Worm (Caenorhabditis elegans) whole organism, L3 larva: Measurements from ENCODE around the gene nimk-1.
"Not testable (repeated sequence)": the region's sequence is repeated elsewhere in the genome, so short reads cannot be mapped to it uniquely, and the experiment has no call there.

Experiments
- aly-2 ChIP-seq: fragments of 150-350 bp; optimal IDR thresholded peaks from 2 replicates; lab custom pipeline; 2014; ENCODE audit warnings: missing biosample characterization, missing genetic modification characterization
- ama-1 ChIP-seq: fragments of 150-350 bp; optimal IDR thresholded peaks from 2 replicates; lab custom pipeline; 2018
- ceh-16 ChIP-seq: sonication (generic microtip); optimal IDR thresholded peaks from 2 replicates; lab custom pipeline; 2017; ENCODE audit warnings: missing biosample characterization, missing genetic modification characterization
- ceh-28 ChIP-seq: fragments of 150-350 bp; optimal IDR thresholded peaks from 2 replicates; lab custom pipeline; 2014; ENCODE audit warnings: missing biosample characterization, missing genetic modification reagents, missing genetic modification characterization
- ceh-82 ChIP-seq: fragments of 150-350 bp; optimal IDR thresholded peaks from 2 replicates; lab custom pipeline; 2014; ENCODE audit warnings: missing biosample characterization, missing genetic modification characterization
- ceh-9 ChIP-seq: sonication (generic microtip); optimal IDR thresholded peaks from 2 replicates; lab custom pipeline; 2018; ENCODE audit warnings: missing biosample characterization, missing genetic modification characterization
- egl-27 ChIP-seq: sonication (generic microtip); optimal IDR thresholded peaks from 4 replicates; lab custom pipeline; 2017; ENCODE audit warnings: missing biosample characterization, missing genetic modification reagents, missing genetic modification characterization
- elt-1 ChIP-seq: fragments of 150-350 bp; optimal IDR thresholded peaks from 2 replicates; lab custom pipeline; 2014; ENCODE audit warnings: missing biosample characterization, missing genetic modification characterization
- elt-2 ChIP-seq: sonication (generic microtip); optimal IDR thresholded peaks from 2 replicates; lab custom pipeline; 2016; ENCODE audit warnings: missing genetic modification reagents, mild to moderate bottlenecking, missing genetic modification characterization, missing compliant biosample characterization
- elt-3 ChIP-seq, 3 experiments: fragments of 150-350 bp in 1 of 3; sonication (generic microtip) in 2 of 3; optimal IDR thresholded peaks; 2 replicates in 2 of 3; 4 replicates in 1 of 3; lab custom pipeline; 2014 to 2017; ENCODE audit warnings: missing biosample characterization in 3 of 3, missing genetic modification characterization in 3 of 3
- eor-1 ChIP-seq, 2 experiments: fragments of 150-350 bp; optimal IDR thresholded peaks; 2 replicates each; lab custom pipeline; 2014 to 2018; ENCODE audit warnings: missing biosample characterization in 2 of 2, missing genetic modification characterization in 2 of 2
- fkh-10 ChIP-seq: sonication (generic microtip); optimal IDR thresholded peaks from 2 replicates; lab custom pipeline; 2017; ENCODE audit warnings: missing biosample characterization, missing genetic modification reagents, missing genetic modification characterization
- hmg-11 ChIP-seq: sonication (generic microtip); optimal IDR thresholded peaks from 2 replicates; lab custom pipeline; 2016; ENCODE audit warnings: missing genetic modification characterization, missing compliant biosample characterization
- lin-15B ChIP-seq: fragments of 150-350 bp; optimal IDR thresholded peaks from 2 replicates; lab custom pipeline; 2014; ENCODE audit warnings: missing biosample characterization, missing genetic modification characterization
- lin-39 ChIP-seq: fragments of 150-350 bp; optimal IDR thresholded peaks from 2 replicates; lab custom pipeline; 2018; ENCODE audit warnings: missing biosample characterization, missing genetic modification reagents, missing genetic modification characterization
- lsy-12 ChIP-seq: sonication (generic microtip); optimal IDR thresholded peaks from 2 replicates; lab custom pipeline; 2016; ENCODE audit warnings: mild to moderate bottlenecking, missing genetic modification characterization, missing compliant biosample characterization
- nfya-1 ChIP-seq: sonication (generic microtip); optimal IDR thresholded peaks from 2 replicates; lab custom pipeline; 2017; ENCODE audit warnings: missing genetic modification characterization, mild to moderate bottlenecking, missing compliant biosample characterization, antibody characterized with exemption, moderate library complexity; ENCODE audit not compliant: insufficient read depth
- nhr-11 ChIP-seq: fragments of 150-350 bp; optimal IDR thresholded peaks from 2 replicates; lab custom pipeline; 2014; ENCODE audit warnings: missing biosample characterization, missing genetic modification characterization
- nhr-12 ChIP-seq: fragments of 150-350 bp; optimal IDR thresholded peaks from 2 replicates; lab custom pipeline; 2014; ENCODE audit warnings: missing biosample characterization, missing genetic modification characterization
- nhr-23 ChIP-seq: fragments of 150-350 bp; optimal IDR thresholded peaks from 2 replicates; lab custom pipeline; 2014; ENCODE audit warnings: missing biosample characterization, missing genetic modification reagents, missing genetic modification characterization
- nhr-25 ChIP-seq: sonication (generic microtip); optimal IDR thresholded peaks from 2 replicates; lab custom pipeline; 2017; ENCODE audit warnings: missing biosample characterization, missing genetic modification characterization
- nhr-28 ChIP-seq: fragments of 150-350 bp; optimal IDR thresholded peaks from 2 replicates; lab custom pipeline; 2014; ENCODE audit warnings: missing biosample characterization, missing genetic modification characterization
- nhr-43 ChIP-seq: sonication (generic microtip); optimal IDR thresholded peaks from 2 replicates; lab custom pipeline; 2016; ENCODE audit warnings: mild to moderate bottlenecking, missing genetic modification characterization, missing compliant biosample characterization; ENCODE audit not compliant: poor library complexity, severe bottlenecking
- nhr-67 ChIP-seq: fragments of 150-350 bp; optimal IDR thresholded peaks from 2 replicates; lab custom pipeline; 2014; ENCODE audit warnings: missing biosample characterization, missing genetic modification characterization
- nhr-76 ChIP-seq: fragments of 150-350 bp; sonication (generic microtip); optimal IDR thresholded peaks from 5 replicates; lab custom pipeline; 2014; ENCODE audit warnings: missing biosample characterization, missing genetic modification characterization
- pha-4 ChIP-seq: fragments of 150-350 bp; optimal IDR thresholded peaks from 2 replicates; lab custom pipeline; 2014; ENCODE audit warnings: missing biosample characterization, missing genetic modification reagents, missing genetic modification characterization
- pqm-1 ChIP-seq: fragments of 150-350 bp; optimal IDR thresholded peaks from 2 replicates; lab custom pipeline; 2017; ENCODE audit warnings: missing biosample characterization, missing genetic modification characterization, inconsistent platforms
- skn-1 ChIP-seq: fragments of 150-350 bp; optimal IDR thresholded peaks from 2 replicates; lab custom pipeline; 2014; ENCODE audit warnings: missing biosample characterization, missing genetic modification characterization
- snpc-4 ChIP-seq: fragments of 150-350 bp; optimal IDR thresholded peaks from 2 replicates; lab custom pipeline; 2014; ENCODE audit warnings: missing biosample characterization, missing genetic modification characterization
- unc-39 ChIP-seq: sonication (generic microtip); optimal IDR thresholded peaks from 4 replicates; lab custom pipeline; 2017; ENCODE audit warnings: missing biosample characterization, missing genetic modification characterization
- unc-62 ChIP-seq: fragments of 150-350 bp; sonication (generic microtip); optimal IDR thresholded peaks from 4 replicates; lab custom pipeline; 2014; ENCODE audit warnings: missing biosample characterization, missing genetic modification reagents, missing genetic modification characterization
- zag-1 ChIP-seq: fragments of 150-350 bp; optimal IDR thresholded peaks from 2 replicates; lab custom pipeline; 2014; ENCODE audit warnings: missing biosample characterization, missing genetic modification characterization
- ztf-4 ChIP-seq: fragments of 150-350 bp; optimal IDR thresholded peaks from 2 replicates; lab custom pipeline; 2014; ENCODE audit warnings: missing biosample characterization, missing genetic modification characterization

Gene nimk-1

DNA sequence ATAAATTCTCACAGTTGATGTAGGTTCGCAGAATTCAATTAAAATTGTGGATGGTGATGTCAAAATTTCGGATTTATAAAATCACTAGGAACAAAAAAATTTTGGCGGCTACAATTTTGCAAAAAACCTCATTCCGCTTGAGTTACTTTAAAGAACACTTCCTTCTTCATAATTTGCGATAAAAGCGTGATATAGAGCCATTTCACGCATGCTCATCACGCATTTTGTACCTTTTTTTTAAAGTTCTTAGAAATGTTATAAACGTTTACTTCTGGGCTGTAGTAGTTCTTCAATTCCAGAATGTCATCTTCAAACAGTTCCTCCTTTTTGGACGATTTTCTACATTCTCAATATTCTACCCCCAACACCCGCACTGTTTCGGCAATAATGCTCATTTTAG is 7.6 kb upstream of the nimk-1 start, which contains the start of gene srx-119:
srx-119 (plus strand) TSS at position 301 of the 400 bp plus-strand sequence.
- TF ChIP-seq ceh-16 (tag; lab: Kevin White, UChicago) (no peak), nhr-67 (tag; lab: Kevin White, UChicago) (no peak)
- TF ChIP-seq, all 47 proteins: peak for 0

DNA sequence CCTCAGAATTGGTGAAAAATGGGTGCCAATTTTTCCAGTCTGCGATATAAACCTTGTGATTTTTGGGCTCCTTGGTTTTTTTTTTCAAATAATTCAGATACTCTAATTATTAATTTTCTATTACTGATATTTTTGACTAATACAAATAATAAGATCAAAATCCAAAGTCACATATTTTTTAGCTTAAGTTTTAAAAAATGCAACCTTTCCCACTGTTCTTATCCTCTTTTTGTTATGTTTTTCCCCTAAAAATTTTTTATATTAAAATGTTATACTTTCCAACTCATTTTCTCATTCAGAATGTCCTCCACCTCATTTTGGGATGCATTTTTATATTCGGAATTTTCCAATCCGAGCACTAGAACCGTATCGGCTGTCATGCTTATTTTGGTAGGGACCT is 4.6 kb upstream of the nimk-1 start, which contains the start of gene srx-120:
srx-120 (plus strand) TSS at position 301 of the 400 bp plus-strand sequence.
- TF ChIP-seq aly-2 (tag; lab: Kevin White, UChicago) (no peak), lsy-12 (tag; lab: Kevin White, UChicago) (no peak), hmg-11 (tag; lab: Kevin White, UChicago) (no peak), snpc-4 (tag; lab: Kevin White, UChicago) (no peak), ceh-82 (tag; lab: Kevin White, UChicago) (no peak), ceh-9 (no peak), nhr-25 (tag; lab: Kevin White, UChicago) (no peak), ceh-28 (no peak), elt-2 (tag; lab: Kevin White, UChicago) (no peak), elt-3 (tag; optimal IDR thresholded peaks at IDR 0.05; lab: Kevin White, UChicago) (no peak), fkh-10 (no peak), nhr-23 (tag; lab: Kevin White, UChicago) (no peak), lin-15B (tag; lab: Kevin White, UChicago) (no peak), nhr-11 (no peak), pha-4 (tag; lab: Kevin White, UChicago) (no peak)

DNA sequence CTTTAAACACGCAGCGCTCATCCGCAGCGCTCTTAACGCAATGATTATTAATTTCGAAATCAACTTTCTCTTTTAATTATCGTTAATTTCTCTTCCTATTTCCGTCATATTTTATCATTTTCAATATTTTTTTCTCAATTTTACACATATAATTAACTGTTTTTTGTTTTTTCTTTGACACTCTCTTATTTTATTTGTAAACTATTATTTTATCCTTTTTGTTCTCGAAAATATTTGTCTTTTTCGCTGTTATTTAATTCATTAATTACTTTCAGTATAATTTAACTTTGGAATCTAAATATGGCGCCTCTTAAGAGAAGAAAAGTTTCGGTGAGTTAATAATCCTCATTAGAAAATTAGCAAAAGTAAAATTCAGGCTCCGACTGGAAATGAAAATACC is 650 bp downstream of the nimk-1 start, which contains the start of gene F49C5.3:
F49C5.3 (plus strand) TSS at position 301 of the 400 bp plus-strand sequence.
- TF ChIP-seq unc-62 (GFP tag; lab: Kevin White, UChicago); unc-39; nhr-76 (tag; lab: Kevin White, UChicago): not testable (repeated sequence)

DNA sequence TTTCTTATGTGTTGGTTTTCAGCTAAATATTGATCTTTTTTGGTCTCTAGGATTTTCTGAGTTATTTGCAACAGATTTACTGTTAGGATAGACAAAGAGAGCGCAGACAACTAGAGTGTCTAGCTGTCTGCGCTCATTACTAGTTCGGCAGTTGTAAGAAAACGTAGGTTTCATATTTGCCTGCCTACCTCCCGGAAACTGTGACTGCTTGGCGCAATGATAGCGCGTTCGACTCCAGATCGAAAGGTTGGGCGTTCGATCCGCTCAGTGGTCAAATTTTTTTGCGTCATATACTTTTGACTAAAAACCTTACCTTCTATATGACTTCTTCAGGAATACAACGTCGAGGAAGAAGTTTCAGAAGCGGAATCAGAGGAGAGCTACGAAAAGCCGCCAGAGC is 3.8 kb downstream of the nimk-1 start:
- no peak for TF ChIP-seq nhr-25 (tag; lab: Kevin White, UChicago)
- TF ChIP-seq ceh-9, result no peak
- TF ChIP-seq nhr-43 (tag; lab: Kevin White, UChicago), result no peak
- TF ChIP-seq elt-1 (tag; lab: Kevin White, UChicago), result no peak
- no peak for TF ChIP-seq nhr-11
- TF ChIP-seq eor-1 (tag; optimal IDR thresholded peaks at IDR 0.05; lab: Kevin White, UChicago), result no peak
- no peak for TF ChIP-seq ama-1 (lab: Kevin White, UChicago)
- no peak for TF ChIP-seq egl-27 (tag; lab: Kevin White, UChicago)
- no peak for TF ChIP-seq lin-39 (tag; lab: Kevin White, UChicago)
- no peak for TF ChIP-seq ceh-28
- no peak for TF ChIP-seq nhr-12
- TF ChIP-seq zag-1 (tag; lab: Kevin White, UChicago), result no peak

DNA sequence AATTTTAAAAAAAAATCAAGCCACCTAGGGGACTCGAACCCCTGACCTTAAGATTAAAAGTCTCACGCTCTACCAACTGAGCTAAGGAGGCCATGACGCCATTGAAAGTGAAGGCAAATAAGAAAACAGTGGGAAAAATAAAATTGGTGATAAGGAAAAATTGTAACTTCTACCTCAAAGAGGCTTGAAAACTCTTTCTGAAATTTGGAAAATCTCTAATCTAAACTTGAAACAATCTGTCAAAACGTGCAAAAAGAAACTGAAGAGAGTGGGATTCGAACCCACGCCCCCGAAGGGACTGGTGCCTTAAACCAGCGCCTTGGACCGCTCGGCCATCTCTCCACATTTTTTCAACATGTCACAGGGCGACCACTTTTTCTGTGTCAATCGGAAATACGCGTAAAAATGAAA is 6.1 kb downstream of the nimk-1 start:
- TF ChIP-seq nfya-1 (tag; lab: Kevin White, UChicago) (peak; percentile 23), lsy-12 (tag; lab: Kevin White, UChicago) (peak; percentile 38), elt-2 (tag; lab: Kevin White, UChicago) (peak; percentile 46), nhr-43 (tag; lab: Kevin White, UChicago) (peak; percentile 24)
- TF ChIP-seq, all 47 proteins: peak for 4; not testable (repeated sequence) for 43

DNA sequence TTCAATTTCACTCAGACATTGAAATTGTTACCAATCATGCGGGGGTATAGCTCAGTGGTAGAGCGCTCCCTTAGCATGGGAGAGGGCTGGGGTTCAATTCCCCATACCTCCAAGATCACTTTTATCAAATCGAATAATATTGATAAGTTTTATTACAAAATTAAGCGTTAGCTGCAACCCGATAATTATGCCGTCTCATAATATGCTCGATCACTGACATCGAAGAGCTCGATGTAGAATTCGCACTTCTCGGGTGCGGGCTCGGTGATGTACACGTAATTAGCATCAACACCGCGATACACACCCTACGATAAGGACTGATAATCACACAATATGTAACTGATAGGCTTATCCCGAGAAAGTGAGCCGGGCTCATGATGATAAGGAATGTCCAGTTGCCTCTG is 7.0 kb downstream of the nimk-1 start:
- TF ChIP-seq egl-27 (tag; lab: Kevin White, UChicago) (no peak), fkh-10 (no peak), nhr-28 (tag; lab: Kevin White, UChicago) (no peak), nhr-76 (tag; lab: Kevin White, UChicago) (no peak), pqm-1 (no peak), skn-1 (tag; lab: Kevin White, UChicago) (no peak), elt-2 (tag; lab: Kevin White, UChicago) (peak; percentile 58), ama-1 (lab: Kevin White, UChicago) (no peak), ztf-4 (no peak)
- TF ChIP-seq, all 47 proteins: peak for 1
